Fruit fly (Drosophila melanogaster) whole organism, embryonic: Measurements from ENCODE around the gene CG8958.

Experiments used
- CG17385 ChIP-seq: fragments of 200-800 bp; sonication (Bioruptor generic); optimal IDR thresholded peaks from 3 replicates; lab custom pipeline; 2018; ENCODE audit warnings: missing biosample characterization, mild to moderate bottlenecking, missing genetic modification characterization
- CG3838 ChIP-seq: fragments of 200-800 bp; sonication (Bioruptor generic); optimal IDR thresholded peaks from 3 replicates; lab custom pipeline; 2016; ENCODE audit warnings: missing biosample characterization, missing genetic modification characterization
- CG7786 ChIP-seq: fragments of 200-800 bp; sonication (Bioruptor generic); optimal IDR thresholded peaks from 2 replicates; lab custom pipeline; 2016; ENCODE audit warnings: missing biosample characterization, missing genetic modification characterization
- CG9817 ChIP-seq: fragments of 200-800 bp; sonication (Bioruptor generic); optimal IDR thresholded peaks from 2 replicates; lab custom pipeline; 2018; ENCODE audit warnings: missing biosample characterization, mild to moderate bottlenecking, missing genetic modification characterization, moderate library complexity
- GATAe ChIP-seq: fragments of 200-800 bp; sonication (Bioruptor generic); conservative IDR thresholded peaks from 2 replicates; pipeline ENCODE4 v1.3.6; 2022; ENCODE audit warnings: missing biosample characterization, missing genetic modification characterization
- HLH54F ChIP-seq: fragments of 200-800 bp; sonication (Bioruptor generic); optimal IDR thresholded peaks from 3 replicates; lab custom pipeline; 2016; ENCODE audit warnings: missing biosample characterization, missing genetic modification characterization
- Hmx ChIP-seq: fragments of 200-800 bp; sonication (Bioruptor generic); optimal IDR thresholded peaks from 2 replicates; lab custom pipeline; 2016; ENCODE audit warnings: missing biosample characterization, missing genetic modification characterization
- sd ChIP-seq: fragments of 200-800 bp; sonication (Bioruptor generic); optimal IDR thresholded peaks from 3 replicates; lab custom pipeline; 2018; ENCODE audit warnings: missing biosample characterization, mild to moderate bottlenecking, missing genetic modification characterization, moderate library complexity
- slbo ChIP-seq: fragments of 200-800 bp; sonication (Bioruptor generic); IDR thresholded peaks from 2 replicates; pipeline ENCODE4 v1.3.6; 2022; ENCODE audit warnings: missing biosample characterization, missing genetic modification characterization

DNA sequence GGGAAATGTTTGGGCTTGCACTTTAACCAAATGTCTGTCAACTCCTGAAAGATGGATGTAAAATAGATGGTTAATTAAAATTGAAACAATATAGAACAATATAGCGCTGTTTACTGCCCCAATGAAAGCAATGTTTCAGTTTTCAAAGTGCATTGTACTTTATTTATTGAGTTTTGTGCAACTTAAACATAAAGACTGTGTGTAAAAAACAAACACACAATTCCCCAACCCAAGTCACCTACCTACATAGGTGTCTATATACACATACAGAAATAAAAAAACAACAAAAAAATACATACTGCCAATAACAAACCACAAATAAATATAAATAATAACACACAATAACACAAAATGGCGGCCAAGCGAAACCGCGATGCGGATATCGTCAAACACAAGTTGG is at the start of gene CG8958:
- TF ChIP-seq CG17385 (GFP tag; lab: Kevin White, UChicago) (no peak), slbo (GFP tag; lab: Robert Waterston, UW) (no peak), CG3838 (GFP tag; lab: Kevin White, UChicago) (no peak), CG7786 (GFP tag; lab: Kevin White, UChicago) (no peak), CG9817 (no peak), sd (no peak), GATAe (GFP tag; lab: Robert Waterston, UW) (no peak), HLH54F (GFP tag; lab: Kevin White, UChicago) (no peak), Hmx (GFP tag; lab: Kevin White, UChicago) (no peak)
